Worm (Caenorhabditis elegans): ENCODE results near the gene sde-2.

Gene sde-2

ce11 chrV:13625517-13626097 is 1.8 kb upstream of the sde-2 start, which contains the start of the genes nduv-2 and F53F4.12:
TSS of gene nduv-2 (minus strand) at chrV:13625567.
TSS of gene F53F4.12 (plus strand) at chrV:13626047.
- TF ChIP-seq lin-11 (tag; optimal IDR thresholded peaks at IDR 0.05) (peak; percentile 10), mdl-1 (tag; optimal IDR thresholded peaks at IDR 0.05) (no peak), alr-1 (tag; optimal IDR thresholded peaks at IDR 0.05) (no peak), C34F6.9 (tag; optimal IDR thresholded peaks at IDR 0.05) (peak; percentile 42), R02D3.7 (tag; optimal IDR thresholded peaks at IDR 0.05) (peak; percentile 23), nhr-129 (tag; optimal IDR thresholded peaks at IDR 0.05) (peak; percentile 33), unc-55 (GFP tag; optimal IDR thresholded peaks at IDR 0.05) (peak; percentile 70)

DNA sequence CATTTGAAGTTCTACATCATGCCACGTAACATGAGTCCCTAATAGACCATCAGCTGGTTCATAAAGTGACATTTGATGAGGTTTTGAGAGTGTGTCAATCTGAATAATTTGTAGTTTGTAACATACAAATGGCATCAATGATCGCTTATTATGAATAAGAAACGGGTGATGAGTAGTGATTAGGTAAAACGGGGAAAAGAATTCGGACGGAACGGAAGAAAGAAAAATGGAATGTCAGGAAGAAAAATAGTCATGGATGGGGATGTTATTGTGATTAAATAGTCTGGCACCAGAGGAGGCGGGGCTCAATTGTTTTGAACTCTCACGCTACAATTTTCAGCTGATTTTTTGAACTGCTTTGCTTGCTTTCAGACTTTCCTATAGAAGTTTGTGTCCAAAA is 6.8 kb downstream of the sde-2 start, which contains the start of gene H37A05.2:
Gene H37A05.2 (minus strand): TSS at position 101 of the 400 bp plus-strand sequence.
- no peak for TF ChIP-seq lin-39 (tag; optimal IDR thresholded peaks at IDR 0.05)
- no peak for TF ChIP-seq nhr-10 (tag; optimal IDR thresholded peaks at IDR 0.05)
- no peak for TF ChIP-seq mbf-1 (tag; optimal IDR thresholded peaks at IDR 0.05)
- TF ChIP-seq aly-2 (tag; optimal IDR thresholded peaks at IDR 0.05): no peak
- TF ChIP-seq dmd-4 (tag; optimal IDR thresholded peaks at IDR 0.05): no peak
- TF ChIP-seq sem-4 (tag; optimal IDR thresholded peaks at IDR 0.05): no peak
- TF ChIP-seq nhr-21 (tag; optimal IDR thresholded peaks at IDR 0.05): no peak
- TF ChIP-seq sma-3 (GFP tag; optimal IDR thresholded peaks at IDR 0.05): no peak
- no peak for TF ChIP-seq nhr-129 (tag; optimal IDR thresholded peaks at IDR 0.05)
- TF ChIP-seq unc-62 (GFP tag; optimal IDR thresholded peaks at IDR 0.05): no peak
- TF ChIP-seq mdl-1 (tag; optimal IDR thresholded peaks at IDR 0.05): no peak
- TF ChIP-seq nhr-23 (tag; optimal IDR thresholded peaks at IDR 0.05): no peak
- no peak for TF ChIP-seq alr-1 (tag; optimal IDR thresholded peaks at IDR 0.05)
- no peak for TF ChIP-seq lsy-2 (tag; optimal IDR thresholded peaks at IDR 0.05)
- TF ChIP-seq nhr-25 (tag; optimal IDR thresholded peaks at IDR 0.05): no peak
- no peak for TF ChIP-seq ama-1 (optimal IDR thresholded peaks at IDR 0.05)

DNA sequence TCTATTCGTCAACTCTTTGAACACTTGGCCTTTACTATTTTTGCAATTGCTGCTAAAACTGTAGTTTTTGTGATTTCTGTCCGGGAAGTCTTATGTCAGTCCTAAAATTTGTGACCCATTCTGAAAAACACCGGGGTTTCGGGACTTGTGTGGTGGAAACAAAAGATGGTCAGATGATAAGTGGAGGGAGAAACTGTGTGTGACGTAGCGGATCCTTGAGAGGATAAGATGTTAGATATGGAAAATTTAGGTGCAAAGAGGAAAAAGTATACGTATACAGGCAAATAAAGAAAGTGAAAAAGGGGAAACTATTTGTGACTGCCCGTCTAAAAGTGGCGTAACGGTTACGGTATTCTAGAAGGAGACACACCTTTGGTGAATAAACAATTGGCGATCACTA is 9.0 kb downstream of the sde-2 start:
- no peak for TF ChIP-seq C34F6.9 (tag; optimal IDR thresholded peaks at IDR 0.05)
- TF ChIP-seq unc-62 (GFP tag; optimal IDR thresholded peaks at IDR 0.05): no peak
- no peak for TF ChIP-seq nhr-77 (tag; optimal IDR thresholded peaks at IDR 0.05)
- no peak for TF ChIP-seq F13H6.1 (tag; optimal IDR thresholded peaks at IDR 0.05)

DNA sequence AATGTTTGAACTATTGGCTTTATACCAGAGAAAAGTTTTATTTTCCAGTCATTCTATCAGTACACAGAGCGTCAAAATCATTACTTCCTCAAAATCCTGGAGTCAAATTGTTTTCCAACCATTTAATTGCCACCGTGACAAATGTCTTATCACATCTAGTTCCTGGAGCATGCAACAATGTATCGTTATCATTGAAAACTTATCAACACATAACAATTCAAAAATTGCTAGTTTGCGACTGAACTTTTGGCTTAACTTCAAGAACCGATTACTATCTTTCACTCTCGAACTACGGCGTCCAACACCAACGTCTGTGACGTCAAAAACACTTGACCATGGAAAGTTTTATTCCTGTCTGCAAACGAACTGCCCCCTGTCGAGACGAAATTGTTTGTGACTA is 10.7 kb downstream of the sde-2 start:
- peak; percentile 37 for TF ChIP-seq crh-2 (tag; optimal IDR thresholded peaks at IDR 0.05)
- TF ChIP-seq unc-55 (GFP tag; optimal IDR thresholded peaks at IDR 0.05): no peak
- TF ChIP-seq fos-1 (tag; optimal IDR thresholded peaks at IDR 0.05): peak; percentile 79
- TF ChIP-seq sma-9 (GFP tag; optimal IDR thresholded peaks at IDR 0.05): peak; percentile 53
- TF ChIP-seq sma-9 (tag; optimal IDR thresholded peaks at IDR 0.05): no peak

DNA sequence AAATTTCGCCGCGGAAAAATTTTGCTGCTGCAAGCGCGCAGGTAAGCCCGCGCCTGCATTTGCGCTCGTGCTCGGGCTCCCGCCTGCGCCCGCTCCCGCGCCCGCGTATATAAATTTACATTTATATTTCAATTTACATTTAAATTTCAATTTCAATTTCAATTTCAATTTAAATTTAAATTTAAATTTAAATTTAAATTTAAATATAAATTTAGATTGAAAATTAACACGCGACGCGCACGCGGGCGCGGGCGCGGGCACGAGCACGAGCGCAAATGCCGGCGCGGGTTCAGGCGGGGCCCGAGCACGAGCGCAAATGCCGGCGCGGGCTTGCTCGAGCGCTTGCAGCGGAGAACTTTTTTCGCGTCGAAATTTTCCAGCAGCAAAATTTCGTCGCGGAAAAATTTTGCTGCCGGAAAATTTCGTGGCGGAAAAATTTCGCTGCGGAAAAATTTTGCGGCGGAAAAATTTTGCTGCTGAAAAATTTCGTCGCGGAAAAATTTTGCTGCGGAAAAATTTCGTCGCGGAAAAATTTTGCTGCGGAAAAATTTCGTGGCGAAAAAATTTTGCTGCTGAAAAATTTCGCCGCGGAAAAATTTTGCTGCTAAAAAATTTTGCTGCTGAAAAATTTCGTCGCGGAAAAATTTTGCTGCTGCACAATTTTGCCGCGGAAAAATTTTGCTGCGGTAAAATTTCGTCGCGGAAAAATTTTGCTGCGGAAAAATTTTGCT is 18.6 kb downstream of the sde-2 start:
- TF ChIP-seq egl-27 (tag; optimal IDR thresholded peaks at IDR 0.05) (no peak), nhr-25 (tag; optimal IDR thresholded peaks at IDR 0.05) (no peak), nhr-237 (tag; optimal IDR thresholded peaks at IDR 0.05) (no peak)

ce11 chrV:13647185-13647584 is 19.8 kb downstream of the sde-2 start:
- TF ChIP-seq ceh-82 (tag; optimal IDR thresholded peaks at IDR 0.05) (no peak), nhr-77 (tag; optimal IDR thresholded peaks at IDR 0.05) (no peak), zag-1 (tag; optimal IDR thresholded peaks at IDR 0.05) (no peak), ztf-4 (tag; optimal IDR thresholded peaks at IDR 0.05) (no peak), unc-55 (GFP tag; optimal IDR thresholded peaks at IDR 0.05) (no peak), crh-2 (tag; optimal IDR thresholded peaks at IDR 0.05) (no peak), sem-4 (tag; optimal IDR thresholded peaks at IDR 0.05) (no peak), nhr-21 (tag; optimal IDR thresholded peaks at IDR 0.05) (no peak), mbf-1 (tag; optimal IDR thresholded peaks at IDR 0.05) (no peak), ama-1 (optimal IDR thresholded peaks at IDR 0.05) (no peak), sma-9 (GFP tag; optimal IDR thresholded peaks at IDR 0.05) (no peak), sma-9 (tag; optimal IDR thresholded peaks at IDR 0.05) (no peak), lsy-2 (tag; optimal IDR thresholded peaks at IDR 0.05) (no peak), ztf-11 (tag; optimal IDR thresholded peaks at IDR 0.05) (no peak)

Measured in whole organism, L2 larva.